Worm (Caenorhabditis elegans): ENCODE measurements around the gene F54C8.6.
A peak's percentile ranks its signal among the peaks of the same experiment; 100 is the strongest.

F54C8.6 gene

ce11 chrIII:9443417-9444027 is 6.2 kb downstream of the F54C8.6 start, which contains the start of gene pir-2 (continued):
- TF ChIP-seq hsf-1 (GFP tag; IDR thresholded peaks at IDR 0.05) (no peak), T26A5.8 (tag; optimal IDR thresholded peaks at IDR 0.05) (no peak), egl-44 (GFP tag; IDR thresholded peaks at IDR 0.05) (no peak), xnd-1 (tag; optimal IDR thresholded peaks at IDR 0.05) (no peak), K11D2.4 (GFP tag; IDR thresholded peaks at IDR 0.05) (no peak; the same call in 1 of the 2 replicates), dpl-1 (GFP tag; optimal IDR thresholded peaks at IDR 0.05) (peak; percentile 85), pbrm-1 (GFP tag; IDR thresholded peaks at IDR 0.05) (peak; percentile 79), B0019.2 (GFP tag; conservative IDR thresholded peaks at IDR 0.05) (0 out of 2 replicates have a peak, but pooled peaks have one; percentile 27), bed-2 (GFP tag; IDR thresholded peaks at IDR 0.05) (no peak), C06A6.2 (GFP tag; conservative IDR thresholded peaks at IDR 0.05) (no peak), ceh-58 (GFP tag; IDR thresholded peaks at IDR 0.05) (no peak), F10E7.11 (tag; optimal IDR thresholded peaks at IDR 0.05) (no peak), zfh-2 (GFP tag; conservative IDR thresholded peaks at IDR 0.05) (no peak; the same call in 1 of the 2 replicates), repo-1 (tag; optimal IDR thresholded peaks at IDR 0.05) (no peak), tbx-9 (tag; optimal IDR thresholded peaks at IDR 0.05; ENCODE audit: borderline replicate concordance) (no peak), ztf-18 (tag; optimal IDR thresholded peaks at IDR 0.05) (peak; percentile 46), snpc-3.4 (tag; optimal IDR thresholded peaks at IDR 0.05) (no peak), hrde-1 (tag; optimal IDR thresholded peaks at IDR 0.05; ENCODE audit: borderline replicate concordance) (no peak), mxl-1 (tag; optimal IDR thresholded peaks at IDR 0.05) (no peak), F37B4.10 (GFP tag; IDR thresholded peaks at IDR 0.05) (no peak), nfyb-1 (GFP tag; IDR thresholded peaks at IDR 0.05) (peak; percentile 87), attf-3 (GFP tag; conservative IDR thresholded peaks at IDR 0.05) (peak; percentile 55; the same call in 1 of the 2 replicates), ztf-6 (GFP tag; IDR thresholded peaks at IDR 0.05) (no peak), nhr-90 (tag; optimal IDR thresholded peaks at IDR 0.05) (no peak), K12H6.12 (tag; optimal IDR thresholded peaks at IDR 0.05) (peak; percentile 40), F39B2.1 (GFP tag; IDR thresholded peaks at IDR 0.05) (no peak), ceh-27 (GFP tag; optimal IDR thresholded peaks at IDR 0.05) (peak; percentile 70), Y79H2A.3 (GFP tag; conservative IDR thresholded peaks at IDR 0.05) (no peak), aptf-2 (GFP tag; conservative IDR thresholded peaks at IDR 0.05) (0 out of 2 replicates have a peak, but pooled peaks have one; percentile 36), ztf-22 (GFP tag; optimal IDR thresholded peaks at IDR 0.05) (no peak), tlf-1 (GFP tag; optimal IDR thresholded peaks at IDR 0.05) (no peak), ztf-28 (GFP tag; IDR thresholded peaks at IDR 0.05) (0 out of 2 replicates have a peak, but pooled peaks have one; percentile 52), attf-6 (GFP tag; IDR thresholded peaks at IDR 0.05) (no peak), dox-1 (GFP tag; IDR thresholded peaks at IDR 0.05) (peak; percentile 72), lin-26 (GFP tag; IDR thresholded peaks at IDR 0.05) (no peak), lin-54 (GFP tag; optimal IDR thresholded peaks at IDR 0.05) (peak; percentile 90), attf-5 (GFP tag; optimal IDR thresholded peaks at IDR 0.05) (peak; percentile 84), F55B11.4 (tag; optimal IDR thresholded peaks at IDR 0.05; ENCODE audit: borderline replicate concordance, insufficient read depth) (no peak), Y56A3A.18 (GFP tag; IDR thresholded peaks at IDR 0.05) (no peak), somi-1 (GFP tag; optimal IDR thresholded peaks at IDR 0.05) (no peak)
